Worm (Caenorhabditis elegans): ENCODE measurements around the gene Y73F8A.22.
A peak's percentile ranks its signal among the peaks of the same experiment; 100 is the strongest.

The Y73F8A.22 gene

ce11 chrIV:15472387-15472859 lies 31.2 kb upstream of the Y73F8A.22 start, which contains the start of gene Y73F8A.27 (continued):
- TF ChIP-seq nhr-10 (tag; optimal IDR thresholded peaks at IDR 0.05) = peak; percentile 68
- TF ChIP-seq F13H6.1 (tag; optimal IDR thresholded peaks at IDR 0.05) = peak; percentile 93
- TF ChIP-seq unc-62 (GFP tag; optimal IDR thresholded peaks at IDR 0.05) = no peak
- TF ChIP-seq lin-11 (tag; optimal IDR thresholded peaks at IDR 0.05) = peak; percentile 84
- peak; percentile 53 for TF ChIP-seq zag-1 (tag; optimal IDR thresholded peaks at IDR 0.05)
- peak; percentile 87 for TF ChIP-seq mab-5 (tag; optimal IDR thresholded peaks at IDR 0.05)
- TF ChIP-seq nhr-12 (tag; optimal IDR thresholded peaks at IDR 0.05) = peak; percentile 43
- TF ChIP-seq elt-3 (tag; optimal IDR thresholded peaks at IDR 0.05) = no peak
- TF ChIP-seq nhr-129 (tag; optimal IDR thresholded peaks at IDR 0.05) = peak; percentile 87
- TF ChIP-seq dmd-4 (tag; optimal IDR thresholded peaks at IDR 0.05) = peak; percentile 27
- peak; percentile 96 for TF ChIP-seq C34F6.9 (tag; optimal IDR thresholded peaks at IDR 0.05)
- TF ChIP-seq nhr-23 (tag; optimal IDR thresholded peaks at IDR 0.05) = no peak
- TF ChIP-seq ceh-16 (tag; optimal IDR thresholded peaks at IDR 0.05) = peak; percentile 40
- TF ChIP-seq ztf-11 (tag; optimal IDR thresholded peaks at IDR 0.05) = no peak

- TF ChIP-seq nhr-11 (tag; optimal IDR thresholded peaks at IDR 0.05) = no peak
- TF ChIP-seq lin-13 (GFP tag; optimal IDR thresholded peaks at IDR 0.05) = peak; percentile 97
- peak; percentile 29 for TF ChIP-seq aly-2 (tag; optimal IDR thresholded peaks at IDR 0.05)
- TF ChIP-seq lsy-2 (tag; optimal IDR thresholded peaks at IDR 0.05) = peak; percentile 96 to 97
- TF ChIP-seq ZK546.5 (tag; optimal IDR thresholded peaks at IDR 0.05) = peak; percentile 70
- peak; percentile 94 for TF ChIP-seq gmeb-1 (tag; optimal IDR thresholded peaks at IDR 0.05)
- TF ChIP-seq nhr-25 (tag; optimal IDR thresholded peaks at IDR 0.05) = peak; percentile 97
- TF ChIP-seq R02D3.7 (tag; optimal IDR thresholded peaks at IDR 0.05) = peak; percentile 72
- peak; percentile 99 for TF ChIP-seq C34F6.9 (tag; optimal IDR thresholded peaks at IDR 0.05)
- TF ChIP-seq alr-1 (tag; optimal IDR thresholded peaks at IDR 0.05) = no peak
- peak; percentile 88 for TF ChIP-seq nhr-10 (tag; optimal IDR thresholded peaks at IDR 0.05)
- no peak for TF ChIP-seq elt-3 (tag; optimal IDR thresholded peaks at IDR 0.05)
- peak; percentile 87 for TF ChIP-seq snpc-4 (tag; optimal IDR thresholded peaks at IDR 0.05)
- TF ChIP-seq fos-1 (tag; optimal IDR thresholded peaks at IDR 0.05) = peak; percentile 91
- peak; percentile 97 for TF ChIP-seq sma-9 (GFP tag; optimal IDR thresholded peaks at IDR 0.05)
- no peak for TF ChIP-seq sma-9 (tag; optimal IDR thresholded peaks at IDR 0.05)
- TF ChIP-seq mbf-1 (tag; optimal IDR thresholded peaks at IDR 0.05) = no peak
- peak; percentile 95 for TF ChIP-seq nhr-129 (tag; optimal IDR thresholded peaks at IDR 0.05)
- TF ChIP-seq mab-5 (tag; optimal IDR thresholded peaks at IDR 0.05) = peak; percentile 96
- TF ChIP-seq nhr-21 (tag; optimal IDR thresholded peaks at IDR 0.05) = peak; percentile 97
- peak; percentile 94 for TF ChIP-seq ztf-4 (tag; optimal IDR thresholded peaks at IDR 0.05)
- peak; percentile 98 for TF ChIP-seq crh-2 (tag; optimal IDR thresholded peaks at IDR 0.05)
- TF ChIP-seq Y55F3AM.14 (GFP tag; optimal IDR thresholded peaks at IDR 0.05) = peak; percentile 72
- TF ChIP-seq nhr-23 (tag; optimal IDR thresholded peaks at IDR 0.05) = no peak
- peak; percentile 30 for TF ChIP-seq skn-1 (tag; optimal IDR thresholded peaks at IDR 0.05)
- no peak for TF ChIP-seq peb-1 (tag; optimal IDR thresholded peaks at IDR 0.05)
- TF ChIP-seq nhr-237 (tag; optimal IDR thresholded peaks at IDR 0.05) = peak; percentile 85
- no peak for TF ChIP-seq ztf-1 (GFP tag; conservative IDR thresholded peaks at IDR 0.05)
- TF ChIP-seq nhr-77 (tag; optimal IDR thresholded peaks at IDR 0.05) = peak; percentile 91
- TF ChIP-seq ama-1 (optimal IDR thresholded peaks at IDR 0.05) = peak; percentile 28
- peak; percentile 92 for TF ChIP-seq ceh-82 (tag; optimal IDR thresholded peaks at IDR 0.05)
- TF ChIP-seq lin-39 (tag; optimal IDR thresholded peaks at IDR 0.05) = no peak
- TF ChIP-seq F13H6.1 (tag; optimal IDR thresholded peaks at IDR 0.05) = peak; percentile 96
- peak; percentile 85 for TF ChIP-seq lin-11 (tag; optimal IDR thresholded peaks at IDR 0.05)
- no peak for TF ChIP-seq nhr-12 (tag; optimal IDR thresholded peaks at IDR 0.05)
- TF ChIP-seq unc-55 (GFP tag; optimal IDR thresholded peaks at IDR 0.05) = peak; percentile 99
- peak; percentile 72 for TF ChIP-seq blmp-1 (tag; optimal IDR thresholded peaks at IDR 0.05; ENCODE audit: insufficient read depth)
- TF ChIP-seq unc-62 (GFP tag; optimal IDR thresholded peaks at IDR 0.05) = peak; percentile 71
- peak; percentile 69 for TF ChIP-seq dmd-4 (tag; optimal IDR thresholded peaks at IDR 0.05)
- peak; percentile 97 for TF ChIP-seq sma-3 (GFP tag; optimal IDR thresholded peaks at IDR 0.05)
- TF ChIP-seq ztf-11 (tag; optimal IDR thresholded peaks at IDR 0.05) = peak; percentile 2
- no peak for TF ChIP-seq unc-39 (tag; optimal IDR thresholded peaks at IDR 0.05)
- peak; percentile 96 for TF ChIP-seq nhr-6 (tag; optimal IDR thresholded peaks at IDR 0.05)
- peak; percentile 95 for TF ChIP-seq sem-4 (tag; optimal IDR thresholded peaks at IDR 0.05)
- TF ChIP-seq mdl-1 (tag; optimal IDR thresholded peaks at IDR 0.05) = peak in 1 of 2 experiments; percentile 74
- peak; percentile 86 for TF ChIP-seq zag-1 (tag; optimal IDR thresholded peaks at IDR 0.05)
- peak; percentile 6 for TF ChIP-seq elt-1 (tag; optimal IDR thresholded peaks at IDR 0.05)
- peak; percentile 55 for TF ChIP-seq ceh-16 (tag; optimal IDR thresholded peaks at IDR 0.05)
- peak; percentile 96 for TF ChIP-seq egl-27 (tag; optimal IDR thresholded peaks at IDR 0.05)
These were observed 30.2 kb upstream of the Y73F8A.22 start, which contains the start of gene ntl-11 for ce11 chrIV:15471430-15471829. Gene ntl-11, minus strand, starts transcription at chrIV:15471495.

Measured in whole organism, L2 larva.